Worm (Caenorhabditis elegans) whole organism, L2 larva: Measurements from ENCODE around the gene Y54G2A.76.

Source experiments
- C34F6.9 ChIP-seq: fragments of 150-350 bp; optimal IDR thresholded peaks from 2 replicates; lab custom pipeline; 2014; ENCODE audit warnings: missing biosample characterization, missing genetic modification characterization
- F13H6.1 ChIP-seq: sonication (generic microtip); optimal IDR thresholded peaks from 2 replicates; lab custom pipeline; 2016; ENCODE audit warnings: missing genetic modification characterization, missing compliant biosample characterization
- R02D3.7 ChIP-seq: fragments of 150-350 bp; optimal IDR thresholded peaks from 2 replicates; lab custom pipeline; 2014; ENCODE audit warnings: missing biosample characterization, missing genetic modification characterization
- Y55F3AM.14 ChIP-seq: fragments of 200-800 bp; sonication (Bioruptor generic); optimal IDR thresholded peaks from 2 replicates; lab custom pipeline; 2018; ENCODE audit warnings: mild to moderate bottlenecking, missing genetic modification characterization, missing compliant biosample characterization
- ZK546.5 ChIP-seq: sonication (generic microtip); optimal IDR thresholded peaks from 2 replicates; lab custom pipeline; 2017; ENCODE audit warnings: missing biosample characterization, missing genetic modification characterization
- alr-1 ChIP-seq: fragments of 150-350 bp; optimal IDR thresholded peaks from 2 replicates; lab custom pipeline; 2014; ENCODE audit warnings: missing biosample characterization, missing genetic modification characterization
- aly-2 ChIP-seq: fragments of 150-350 bp; optimal IDR thresholded peaks from 2 replicates; lab custom pipeline; 2014; ENCODE audit warnings: missing biosample characterization, missing genetic modification characterization
- ama-1 ChIP-seq: fragments of 150-350 bp; optimal IDR thresholded peaks from 2 replicates; lab custom pipeline; 2018; ENCODE audit warnings: inconsistent platforms
- ceh-16 ChIP-seq: fragments of 150-350 bp; optimal IDR thresholded peaks from 2 replicates; lab custom pipeline; 2014; ENCODE audit warnings: missing biosample characterization, missing genetic modification characterization
- ceh-82 ChIP-seq: fragments of 150-350 bp; optimal IDR thresholded peaks from 2 replicates; lab custom pipeline; 2014; ENCODE audit warnings: missing biosample characterization, missing genetic modification characterization
- crh-2 ChIP-seq: sonication (generic microtip); optimal IDR thresholded peaks from 2 replicates; lab custom pipeline; 2017; ENCODE audit warnings: missing biosample characterization, missing genetic modification characterization
- dmd-4 ChIP-seq: sonication (generic microtip); optimal IDR thresholded peaks from 2 replicates; lab custom pipeline; 2017; ENCODE audit warnings: missing biosample characterization, missing genetic modification characterization
- egl-27 ChIP-seq: sonication (generic microtip); optimal IDR thresholded peaks from 3 replicates; lab custom pipeline; 2017; ENCODE audit warnings: missing biosample characterization, missing genetic modification reagents, missing genetic modification characterization
- elt-1 ChIP-seq: fragments of 150-350 bp; optimal IDR thresholded peaks from 2 replicates; lab custom pipeline; 2014; ENCODE audit warnings: missing biosample characterization, missing genetic modification characterization
- elt-3 ChIP-seq: sonication (generic microtip); optimal IDR thresholded peaks from 2 replicates; lab custom pipeline; 2017; ENCODE audit warnings: missing biosample characterization, missing genetic modification characterization
- fos-1 ChIP-seq: fragments of 150-350 bp; optimal IDR thresholded peaks from 2 replicates; lab custom pipeline; 2014; ENCODE audit warnings: missing biosample characterization, missing genetic modification characterization
- gmeb-1 ChIP-seq: fragments of 150-350 bp; optimal IDR thresholded peaks from 2 replicates; lab custom pipeline; 2014; ENCODE audit warnings: missing biosample characterization, missing genetic modification characterization
- lin-11 ChIP-seq: fragments of 150-350 bp; sonication (generic microtip); optimal IDR thresholded peaks from 2 replicates; lab custom pipeline; 2014; ENCODE audit warnings: missing biosample characterization, missing genetic modification characterization, inconsistent platforms, mixed read lengths
- lin-13 ChIP-seq: fragments of 150-350 bp; optimal IDR thresholded peaks from 2 replicates; lab custom pipeline; 2014; ENCODE audit warnings: missing biosample characterization, missing genetic modification reagents, missing genetic modification characterization
- lin-39 ChIP-seq: fragments of 150-350 bp; optimal IDR thresholded peaks from 2 replicates; lab custom pipeline; 2014; ENCODE audit warnings: missing biosample characterization, missing genetic modification reagents, missing genetic modification characterization
- lsy-2 ChIP-seq, 2 experiments: fragments of 150-350 bp in 1 of 2; sonication (generic microtip) in 1 of 2; optimal IDR thresholded peaks; 2 replicates each; lab custom pipeline; 2014 to 2017; ENCODE audit warnings: missing biosample characterization in 2 of 2, missing genetic modification characterization in 2 of 2
- mab-5 ChIP-seq: fragments of 150-350 bp; optimal IDR thresholded peaks from 2 replicates; lab custom pipeline; 2014; ENCODE audit warnings: missing biosample characterization, missing genetic modification characterization
- mdl-1 ChIP-seq, 2 experiments: fragments of 150-350 bp in 1 of 2; sonication (generic microtip) in 1 of 2; optimal IDR thresholded peaks; 2 replicates each; lab custom pipeline; 2017; ENCODE audit warnings: missing biosample characterization in 2 of 2, missing genetic modification characterization in 2 of 2
- nhr-11 ChIP-seq: fragments of 150-350 bp; optimal IDR thresholded peaks from 2 replicates; lab custom pipeline; 2014; ENCODE audit warnings: missing biosample characterization, missing genetic modification characterization
- nhr-12 ChIP-seq: fragments of 150-350 bp; optimal IDR thresholded peaks from 2 replicates; lab custom pipeline; 2014; ENCODE audit warnings: missing biosample characterization, missing genetic modification characterization
- nhr-129 ChIP-seq: fragments of 150-350 bp; optimal IDR thresholded peaks from 2 replicates; lab custom pipeline; 2014; ENCODE audit warnings: missing biosample characterization, missing genetic modification characterization
- nhr-21 ChIP-seq: fragments of 150-350 bp; optimal IDR thresholded peaks from 2 replicates; lab custom pipeline; 2014; ENCODE audit warnings: missing biosample characterization, missing genetic modification characterization
- nhr-237 ChIP-seq: fragments of 150-350 bp; optimal IDR thresholded peaks from 2 replicates; lab custom pipeline; 2014; ENCODE audit warnings: missing biosample characterization, missing genetic modification characterization
- peb-1 ChIP-seq: fragments of 150-350 bp; optimal IDR thresholded peaks from 2 replicates; lab custom pipeline; 2014; ENCODE audit warnings: missing biosample characterization, missing genetic modification characterization
- sem-4 ChIP-seq: fragments of 150-350 bp; optimal IDR thresholded peaks from 2 replicates; lab custom pipeline; 2014; ENCODE audit warnings: missing biosample characterization, missing genetic modification reagents, missing genetic modification characterization
- skn-1 ChIP-seq: sonication (generic microtip); optimal IDR thresholded peaks from 2 replicates; lab custom pipeline; 2017; ENCODE audit warnings: missing biosample characterization, missing genetic modification characterization
- sma-3 ChIP-seq: sonication (generic microtip); optimal IDR thresholded peaks from 2 replicates; lab custom pipeline; 2016; ENCODE audit warnings: missing genetic modification reagents, missing genetic modification characterization, missing compliant biosample characterization
- sma-9 ChIP-seq, 2 experiments: fragments of 150-350 bp in 1 of 2; sonication (generic microtip) in 1 of 2; optimal IDR thresholded peaks; 2 replicates each; lab custom pipeline; 2014 to 2016; ENCODE audit warnings: missing genetic modification characterization in 2 of 2, mild to moderate bottlenecking in 1 of 2, missing biosample characterization in 1 of 2, missing compliant biosample characterization in 1 of 2, missing genetic modification reagents in 1 of 2, moderate library complexity in 1 of 2
- snpc-4 ChIP-seq: fragments of 150-350 bp; optimal IDR thresholded peaks from 2 replicates; lab custom pipeline; 2014; ENCODE audit warnings: missing biosample characterization, missing genetic modification characterization
- unc-39 ChIP-seq: fragments of 150-350 bp; optimal IDR thresholded peaks from 2 replicates; lab custom pipeline; 2014; ENCODE audit warnings: missing biosample characterization, missing genetic modification characterization
- unc-55 ChIP-seq: fragments of 150-350 bp; sonication (generic microtip); optimal IDR thresholded peaks from 3 replicates; lab custom pipeline; 2014; ENCODE audit warnings: missing biosample characterization, missing genetic modification reagents, missing genetic modification characterization
- unc-62 ChIP-seq: fragments of 150-350 bp; optimal IDR thresholded peaks from 2 replicates; lab custom pipeline; 2014; ENCODE audit warnings: missing biosample characterization, missing genetic modification reagents, missing genetic modification characterization
- ztf-1 ChIP-seq: fragments of 200-800 bp; sonication (Bioruptor generic); conservative IDR thresholded peaks from 2 replicates; pipeline ENCODE4 v1.3.6; 2022; ENCODE audit warnings: missing genetic modification characterization, missing compliant biosample characterization
- ztf-11 ChIP-seq: sonication (generic microtip); optimal IDR thresholded peaks from 2 replicates; lab custom pipeline; 2017; ENCODE audit warnings: missing biosample characterization, missing genetic modification characterization
- ztf-4 ChIP-seq: fragments of 150-350 bp; optimal IDR thresholded peaks from 2 replicates; lab custom pipeline; 2014; ENCODE audit warnings: missing biosample characterization, missing genetic modification characterization

Y54G2A.76 gene

ce11 chrIV:2849269-2849668, 40.1 kb downstream of the Y54G2A.76 start:
- TF ChIP-seq ZK546.5 (tag; lab: Kevin White, UChicago), result no peak
- no peak for TF ChIP-seq sem-4 (tag; lab: Kevin White, UChicago)
- no peak for TF ChIP-seq R02D3.7 (tag; lab: Kevin White, UChicago)
- TF ChIP-seq, all 48 proteins: peak for 0

- TF ChIP-seq ceh-82 (tag; lab: Kevin White, UChicago) (no peak), nhr-129 (tag; lab: Kevin White, UChicago) (no peak), skn-1 (no peak), egl-27 (tag; lab: Kevin White, UChicago) (no peak), nhr-237 (no peak), C34F6.9 (tag; lab: Kevin White, UChicago) (no peak), F13H6.1 (no peak)
- TF ChIP-seq, all 48 proteins: peak for 0
Observed at ce11 chrIV:2850586-2850985, 41.4 kb downstream of the Y54G2A.76 start, which contains the start of gene clec-85. clec-85 (plus strand) TSS chrIV:2850886.

- TF ChIP-seq sem-4 (tag; lab: Kevin White, UChicago), result no peak
- no peak for TF ChIP-seq C34F6.9 (tag; lab: Kevin White, UChicago)
- TF ChIP-seq unc-55 (GFP tag; lab: Kevin White, UChicago), result no peak
- no peak for TF ChIP-seq lsy-2 (tag; optimal IDR thresholded peaks at IDR 0.05; lab: Kevin White, UChicago)
- no peak for TF ChIP-seq sma-3 (GFP tag; lab: Kevin White, UChicago)
- no peak for TF ChIP-seq nhr-237
- TF ChIP-seq ztf-4, result no peak
- no peak for TF ChIP-seq nhr-21 (tag; lab: Kevin White, UChicago)
- TF ChIP-seq elt-3, result no peak
- no peak for TF ChIP-seq nhr-12 (tag; lab: Kevin White, UChicago)
- TF ChIP-seq sma-9 (GFP tag; optimal IDR thresholded peaks at IDR 0.05; lab: Kevin White, UChicago), result no peak
- no peak for TF ChIP-seq sma-9 (tag; optimal IDR thresholded peaks at IDR 0.05; lab: Kevin White, UChicago)
- no peak for TF ChIP-seq snpc-4 (tag; lab: Kevin White, UChicago)
- TF ChIP-seq Y55F3AM.14 (GFP tag; lab: Kevin White, UChicago), result no peak
Observed at ce11 chrIV:2851625-2852024, 42.4 kb downstream of the Y54G2A.76 start.

ce11 chrIV:2853164-2853563, 44.0 kb downstream of the Y54G2A.76 start, which contains the start of gene Y54G2A.49:
Y54G2A.49 (minus strand) TSS chrIV:2853264.
- no peak for TF ChIP-seq aly-2 (tag; lab: Kevin White, UChicago)
- TF ChIP-seq, all 48 proteins: peak for 0

- peak; percentile 8 for TF ChIP-seq fos-1
- no peak for TF ChIP-seq dmd-4 (tag; lab: Kevin White, UChicago)
- no peak for TF ChIP-seq lin-39 (tag; lab: Kevin White, UChicago)
- TF ChIP-seq lin-13 (GFP tag; lab: Kevin White, UChicago), result no peak
- TF ChIP-seq unc-39 (tag; lab: Kevin White, UChicago), result no peak
- TF ChIP-seq ZK546.5 (tag; lab: Kevin White, UChicago), result no peak
- no peak for TF ChIP-seq R02D3.7 (tag; lab: Kevin White, UChicago)
- no peak for TF ChIP-seq ztf-4
Observed at ce11 chrIV:2854161-2854560, 45.0 kb downstream of the Y54G2A.76 start.

ce11 chrIV:2855056-2855752, 46.0 kb downstream of the Y54G2A.76 start:
- no peak for TF ChIP-seq aly-2 (tag; lab: Kevin White, UChicago)
- TF ChIP-seq elt-3, result no peak
- TF ChIP-seq gmeb-1 (tag; lab: Kevin White, UChicago), result peak; percentile 3
- no peak for TF ChIP-seq alr-1 (tag; lab: Kevin White, UChicago)
- peak; percentile 70 for TF ChIP-seq fos-1
- TF ChIP-seq ama-1 (lab: Kevin White, UChicago), result no peak
- TF ChIP-seq nhr-11 (tag; lab: Kevin White, UChicago), result no peak
- TF ChIP-seq ztf-1 (GFP tag; lab: Robert Waterston, UW), result no peak
- no peak for TF ChIP-seq Y55F3AM.14 (GFP tag; lab: Kevin White, UChicago)
- no peak for TF ChIP-seq ceh-16
- TF ChIP-seq sem-4 (tag; lab: Kevin White, UChicago), result no peak
- TF ChIP-seq mab-5 (tag; lab: Kevin White, UChicago), result no peak
- TF ChIP-seq R02D3.7 (tag; lab: Kevin White, UChicago), result no peak
- no peak for TF ChIP-seq elt-1 (tag; lab: Kevin White, UChicago)
- TF ChIP-seq lin-11 (tag; lab: Kevin White, UChicago), result no peak
- TF ChIP-seq dmd-4 (tag; lab: Kevin White, UChicago), result no peak
- TF ChIP-seq nhr-129 (tag; lab: Kevin White, UChicago), result no peak
- no peak for TF ChIP-seq nhr-12 (tag; lab: Kevin White, UChicago)
- TF ChIP-seq mdl-1 (tag; optimal IDR thresholded peaks at IDR 0.05; lab: Kevin White, UChicago), result no peak
- TF ChIP-seq ZK546.5 (tag; lab: Kevin White, UChicago), result no peak
- no peak for TF ChIP-seq skn-1
- TF ChIP-seq unc-62 (GFP tag; lab: Kevin White, UChicago), result no peak
- TF ChIP-seq sma-9 (GFP tag; optimal IDR thresholded peaks at IDR 0.05; lab: Kevin White, UChicago), result peak; percentile 78
- TF ChIP-seq sma-9 (tag; optimal IDR thresholded peaks at IDR 0.05; lab: Kevin White, UChicago), result no peak
- peak; percentile 60 for TF ChIP-seq crh-2 (tag; lab: Kevin White, UChicago)
- TF ChIP-seq nhr-21 (tag; lab: Kevin White, UChicago), result no peak
- TF ChIP-seq peb-1 (tag; lab: Kevin White, UChicago), result no peak
- no peak for TF ChIP-seq ztf-11
- no peak for TF ChIP-seq egl-27 (tag; lab: Kevin White, UChicago)
- TF ChIP-seq unc-39 (tag; lab: Kevin White, UChicago), result no peak
